Worm (Caenorhabditis elegans) whole organism, L2 larva: ENCODE data around the gene grdn-1.

Source experiments
- C34F6.9 ChIP-seq: fragments of 150-350 bp; optimal IDR thresholded peaks from 2 replicates; lab custom pipeline; 2014; ENCODE audit warnings: missing biosample characterization, missing genetic modification characterization
- F13H6.1 ChIP-seq: sonication (generic microtip); optimal IDR thresholded peaks from 2 replicates; lab custom pipeline; 2016; ENCODE audit warnings: missing genetic modification characterization, missing compliant biosample characterization
- R02D3.7 ChIP-seq: fragments of 150-350 bp; optimal IDR thresholded peaks from 2 replicates; lab custom pipeline; 2014; ENCODE audit warnings: missing biosample characterization, missing genetic modification characterization
- blmp-1 ChIP-seq: sonication (generic microtip); optimal IDR thresholded peaks from 2 replicates; lab custom pipeline; 2017; ENCODE audit warnings: missing genetic modification characterization, mild to moderate bottlenecking, missing compliant biosample characterization, antibody characterized with exemption, moderate library complexity; ENCODE audit not compliant: insufficient read depth
- elt-1 ChIP-seq: fragments of 150-350 bp; optimal IDR thresholded peaks from 2 replicates; lab custom pipeline; 2014; ENCODE audit warnings: missing biosample characterization, missing genetic modification characterization
- fos-1 ChIP-seq: fragments of 150-350 bp; optimal IDR thresholded peaks from 2 replicates; lab custom pipeline; 2014; ENCODE audit warnings: missing biosample characterization, missing genetic modification characterization
- mdl-1 ChIP-seq, 2 experiments: fragments of 150-350 bp in 1 of 2; sonication (generic microtip) in 1 of 2; optimal IDR thresholded peaks; 2 replicates each; lab custom pipeline; 2017; ENCODE audit warnings: missing biosample characterization in 2 of 2, missing genetic modification characterization in 2 of 2
- nhr-10 ChIP-seq: sonication (generic microtip); optimal IDR thresholded peaks from 2 replicates; lab custom pipeline; 2017; ENCODE audit warnings: missing biosample characterization, missing genetic modification characterization
- nhr-12 ChIP-seq: fragments of 150-350 bp; optimal IDR thresholded peaks from 2 replicates; lab custom pipeline; 2014; ENCODE audit warnings: missing biosample characterization, missing genetic modification characterization
- nhr-237 ChIP-seq: fragments of 150-350 bp; optimal IDR thresholded peaks from 2 replicates; lab custom pipeline; 2014; ENCODE audit warnings: missing biosample characterization, missing genetic modification characterization
- nhr-6 ChIP-seq: fragments of 150-350 bp; optimal IDR thresholded peaks from 2 replicates; lab custom pipeline; 2014; ENCODE audit warnings: missing biosample characterization, missing genetic modification characterization
- unc-62 ChIP-seq: fragments of 150-350 bp; optimal IDR thresholded peaks from 2 replicates; lab custom pipeline; 2014; ENCODE audit warnings: missing biosample characterization, missing genetic modification reagents, missing genetic modification characterization

ce11 chrV:18622462-18622861 is 29.9 kb downstream of the grdn-1 start, which contains the start of gene Y69H2.1:
- no peak for TF ChIP-seq unc-62
- TF ChIP-seq nhr-12 (tag; lab: Kevin White, UChicago), result no peak
- TF ChIP-seq nhr-237, result no peak
- TF ChIP-seq R02D3.7 (tag; lab: Kevin White, UChicago), result no peak
- no peak for TF ChIP-seq C34F6.9 (tag; lab: Kevin White, UChicago)
- TF ChIP-seq fos-1, result no peak
- no peak for TF ChIP-seq blmp-1
- TF ChIP-seq nhr-10 (tag; lab: Kevin White, UChicago), result no peak
- no peak for TF ChIP-seq F13H6.1 (tag; lab: Kevin White, UChicago)
- no peak for TF ChIP-seq elt-1 (tag; lab: Kevin White, UChicago)
- no peak for TF ChIP-seq nhr-6
- TF ChIP-seq mdl-1 (tag; optimal IDR thresholded peaks at IDR 0.05; lab: Kevin White, UChicago), result no peak
